Worm (Caenorhabditis elegans): ENCODE data around the gene ilys-5.

DNA sequence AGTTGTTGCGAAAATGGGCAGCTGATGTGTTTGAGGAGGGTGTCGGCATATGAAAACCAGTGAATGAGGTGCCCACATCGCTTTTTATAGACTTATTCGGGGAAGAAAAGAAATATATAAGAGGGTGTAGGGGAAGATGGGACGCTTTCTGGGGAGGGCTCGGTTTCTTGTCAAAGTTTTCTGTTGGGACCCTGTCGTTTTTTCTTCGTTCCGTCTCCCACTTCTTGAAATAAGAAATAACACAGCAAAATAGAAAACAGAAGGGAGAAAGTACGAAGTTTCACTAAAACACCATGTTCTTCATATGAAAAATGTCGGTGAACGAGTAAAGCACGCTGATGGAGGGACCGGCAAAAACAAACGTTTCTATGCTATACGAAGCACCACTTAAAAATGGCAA lies 33.0 kb upstream of the ilys-5 start, which contains the start of gene dop-3:
- TF ChIP-seq egl-44 (GFP tag; IDR thresholded peaks at IDR 0.05) (no peak), Y53G8AR.9 (GFP tag; conservative IDR thresholded peaks at IDR 0.05) (no peak), F37B4.10 (GFP tag; IDR thresholded peaks at IDR 0.05) (no peak), rpc-1 (optimal IDR thresholded peaks at IDR 0.05) (no peak), rpc-1 (tag; optimal IDR thresholded peaks at IDR 0.05) (no peak), sptf-2 (GFP tag; optimal IDR thresholded peaks at IDR 0.05) (no peak), ztf-26 (tag; optimal IDR thresholded peaks at IDR 0.05) (no peak), him-1 (tag; optimal IDR thresholded peaks at IDR 0.05) (no peak), xnd-1 (tag; optimal IDR thresholded peaks at IDR 0.05) (no peak), F33H1.4 (GFP tag; IDR thresholded peaks at IDR 0.05) (no peak)
